Worm (Caenorhabditis elegans) whole organism, L3 larva: ENCODE data around the gene T19D2.13.

Source experiments
- lin-15B ChIP-seq: fragments of 150-350 bp; optimal IDR thresholded peaks from 2 replicates; lab custom pipeline; 2014; ENCODE audit warnings: missing biosample characterization, missing genetic modification characterization
- sea-2 ChIP-seq: fragments of 150-350 bp; sonication (generic microtip); optimal IDR thresholded peaks from 4 replicates; lab custom pipeline; 2014; ENCODE audit warnings: missing biosample characterization, missing genetic modification reagents, missing genetic modification characterization

DNA sequence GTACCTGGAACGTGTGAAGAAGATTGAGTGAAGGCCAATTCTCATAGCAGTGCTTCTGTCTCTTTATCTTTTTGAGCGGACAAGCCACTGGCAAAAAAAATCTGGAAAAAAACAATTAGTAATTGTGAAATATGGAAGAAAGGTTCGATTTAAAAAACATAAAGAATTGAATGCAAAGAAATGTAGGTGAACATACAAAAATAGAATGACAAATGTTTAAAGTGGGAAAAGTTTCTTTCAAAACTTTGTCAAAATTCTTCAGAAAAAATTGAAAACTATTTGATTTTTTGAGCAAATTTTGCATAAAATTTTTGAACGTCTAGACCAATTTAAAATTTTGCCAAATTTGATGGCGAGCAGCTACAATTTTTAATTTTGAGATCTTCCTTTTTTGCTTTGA is 1.0 kb upstream of the T19D2.13 start, which contains the start of gene ptp-4A2:
- no peak for TF ChIP-seq sea-2 (GFP tag; lab: Kevin White, UChicago)
- TF ChIP-seq lin-15B (tag; lab: Kevin White, UChicago) = no peak
